Fruit fly (Drosophila melanogaster) Kc167 (cell line): ENCODE data around the gene CG34125.

Experiments used
- Myc ChIP-seq: fragments of >200 bp; optimal IDR thresholded peaks from 2 replicates; lab custom pipeline; 2017; ENCODE audit warnings: missing external identifiers
- Sin3A ChIP-seq: fragments of >200 bp; optimal IDR thresholded peaks from 2 replicates; lab custom pipeline; 2018; ENCODE audit warnings: missing external identifiers
- h ChIP-seq: fragments of >200 bp; optimal IDR thresholded peaks from 3 replicates; lab custom pipeline; 2018; ENCODE audit warnings: missing external identifiers
- insv ChIP-seq: fragments of >200 bp; optimal IDR thresholded peaks from 3 replicates; lab custom pipeline; 2018; ENCODE audit warnings: missing external identifiers
- psq ChIP-seq: fragments of >200 bp; optimal IDR thresholded peaks from 2 replicates; lab custom pipeline; 2017; ENCODE audit warnings: missing external identifiers
- ttk ChIP-seq: sonication (Bioruptor generic); optimal IDR thresholded peaks from 2 replicates; lab custom pipeline; 2017; ENCODE audit warnings: missing external identifiers

dm6 chr2L:4979138-4979537 is 13.7 kb downstream of the CG34125 start, which contains the start of gene CG8891:
- TF ChIP-seq h (no peak), psq (no peak), Myc (lab: Kevin White, UChicago) (no peak), ttk (lab: Kevin White, UChicago) (no peak), Sin3A (lab: Kevin White, UChicago) (no peak), insv (no peak)
